Worm (Caenorhabditis elegans) whole organism, midembryonic: ENCODE measurements around the gene sor-3.

Experiments
- T22C8.4 ChIP-seq: fragments of 200-800 bp; sonication (Bioruptor generic); IDR thresholded peaks from 2 replicates; pipeline ENCODE4 v1.3.6; 2022; ENCODE audit warnings: missing genetic modification characterization, missing compliant biosample characterization
- flt-1 ChIP-seq: fragments of 200-800 bp; sonication (Bioruptor generic); IDR thresholded peaks from 2 replicates; pipeline ENCODE4 v1.3.6; 2022; ENCODE audit warnings: missing genetic modification characterization, missing compliant biosample characterization
- med-1 ChIP-seq: sonication (generic microtip); optimal IDR thresholded peaks from 2 replicates; lab custom pipeline; 2017; ENCODE audit warnings: missing genetic modification characterization, mild to moderate bottlenecking, missing compliant biosample characterization, antibody characterized with exemption, missing genetic modification reagents; ENCODE audit not compliant: insufficient read depth
- tab-1 ChIP-seq: fragments of 200-800 bp; sonication (Bioruptor generic); IDR thresholded peaks from 2 replicates; pipeline ENCODE4 v1.3.6; 2022; ENCODE audit warnings: missing genetic modification characterization, missing compliant biosample characterization
- ztf-29 ChIP-seq: fragments of 200-800 bp; sonication (Bioruptor generic); IDR thresholded peaks from 2 replicates; pipeline ENCODE4 v1.3.6; 2022; ENCODE audit warnings: missing genetic modification reagents, missing genetic modification characterization, missing compliant biosample characterization

ce11 chrX:388728-389127 is 35.3 kb downstream of the sor-3 start, which contains the start of gene ceh-93:
- TF ChIP-seq flt-1 (0 out of 2 replicates have a peak, but pooled peaks have one; percentile 15), ztf-29 (no peak), tab-1 (GFP tag; lab: Robert Waterston, UW) (no peak), med-1 (no peak), T22C8.4 (GFP tag; lab: Robert Waterston, UW) (no peak)
